Worm (Caenorhabditis elegans) whole organism, L2 larva: Measurements from ENCODE around the gene gst-38.
A peak's percentile ranks its signal among the peaks of the same experiment; 100 is the strongest.

Experiments used
- C34F6.9 ChIP-seq: fragments of 150-350 bp; optimal IDR thresholded peaks from 2 replicates; lab custom pipeline; 2014; ENCODE audit warnings: missing biosample characterization, missing genetic modification characterization
- F13H6.1 ChIP-seq: sonication (generic microtip); optimal IDR thresholded peaks from 2 replicates; lab custom pipeline; 2016; ENCODE audit warnings: missing genetic modification characterization, missing compliant biosample characterization
- R02D3.7 ChIP-seq: fragments of 150-350 bp; optimal IDR thresholded peaks from 2 replicates; lab custom pipeline; 2014; ENCODE audit warnings: missing biosample characterization, missing genetic modification characterization
- Y55F3AM.14 ChIP-seq: fragments of 200-800 bp; sonication (Bioruptor generic); optimal IDR thresholded peaks from 2 replicates; lab custom pipeline; 2018; ENCODE audit warnings: mild to moderate bottlenecking, missing genetic modification characterization, missing compliant biosample characterization
- alr-1 ChIP-seq: fragments of 150-350 bp; optimal IDR thresholded peaks from 2 replicates; lab custom pipeline; 2014; ENCODE audit warnings: missing biosample characterization, missing genetic modification characterization
- aly-2 ChIP-seq: fragments of 150-350 bp; optimal IDR thresholded peaks from 2 replicates; lab custom pipeline; 2014; ENCODE audit warnings: missing biosample characterization, missing genetic modification characterization
- blmp-1 ChIP-seq: sonication (generic microtip); optimal IDR thresholded peaks from 2 replicates; lab custom pipeline; 2017; ENCODE audit warnings: missing genetic modification characterization, mild to moderate bottlenecking, missing compliant biosample characterization, antibody characterized with exemption, moderate library complexity; ENCODE audit not compliant: insufficient read depth
- crh-2 ChIP-seq: sonication (generic microtip); optimal IDR thresholded peaks from 2 replicates; lab custom pipeline; 2017; ENCODE audit warnings: missing biosample characterization, missing genetic modification characterization
- dmd-4 ChIP-seq: sonication (generic microtip); optimal IDR thresholded peaks from 2 replicates; lab custom pipeline; 2017; ENCODE audit warnings: missing biosample characterization, missing genetic modification characterization
- egl-27 ChIP-seq: sonication (generic microtip); optimal IDR thresholded peaks from 3 replicates; lab custom pipeline; 2017; ENCODE audit warnings: missing biosample characterization, missing genetic modification reagents, missing genetic modification characterization
- elt-3 ChIP-seq: sonication (generic microtip); optimal IDR thresholded peaks from 2 replicates; lab custom pipeline; 2017; ENCODE audit warnings: missing biosample characterization, missing genetic modification characterization
- fos-1 ChIP-seq: fragments of 150-350 bp; optimal IDR thresholded peaks from 2 replicates; lab custom pipeline; 2014; ENCODE audit warnings: missing biosample characterization, missing genetic modification characterization
- gmeb-1 ChIP-seq: fragments of 150-350 bp; optimal IDR thresholded peaks from 2 replicates; lab custom pipeline; 2014; ENCODE audit warnings: missing biosample characterization, missing genetic modification characterization
- lin-11 ChIP-seq: fragments of 150-350 bp; sonication (generic microtip); optimal IDR thresholded peaks from 2 replicates; lab custom pipeline; 2014; ENCODE audit warnings: missing biosample characterization, missing genetic modification characterization, inconsistent platforms, mixed read lengths
- lin-13 ChIP-seq: fragments of 150-350 bp; optimal IDR thresholded peaks from 2 replicates; lab custom pipeline; 2014; ENCODE audit warnings: missing biosample characterization, missing genetic modification reagents, missing genetic modification characterization
- lsy-2 ChIP-seq, 2 experiments: fragments of 150-350 bp in 1 of 2; sonication (generic microtip) in 1 of 2; optimal IDR thresholded peaks; 2 replicates each; lab custom pipeline; 2014 to 2017; ENCODE audit warnings: missing biosample characterization in 2 of 2, missing genetic modification characterization in 2 of 2
- mbf-1 ChIP-seq: sonication (generic microtip); optimal IDR thresholded peaks from 2 replicates; lab custom pipeline; 2017; ENCODE audit warnings: missing biosample characterization, missing genetic modification characterization
- nhr-10 ChIP-seq: sonication (generic microtip); optimal IDR thresholded peaks from 2 replicates; lab custom pipeline; 2017; ENCODE audit warnings: missing biosample characterization, missing genetic modification characterization
- nhr-12 ChIP-seq: fragments of 150-350 bp; optimal IDR thresholded peaks from 2 replicates; lab custom pipeline; 2014; ENCODE audit warnings: missing biosample characterization, missing genetic modification characterization
- nhr-129 ChIP-seq: fragments of 150-350 bp; optimal IDR thresholded peaks from 2 replicates; lab custom pipeline; 2014; ENCODE audit warnings: missing biosample characterization, missing genetic modification characterization
- nhr-25 ChIP-seq: fragments of 150-350 bp; sonication (generic microtip); optimal IDR thresholded peaks from 3 replicates; lab custom pipeline; 2014; ENCODE audit warnings: missing biosample characterization, missing genetic modification characterization
- nhr-77 ChIP-seq: fragments of 150-350 bp; optimal IDR thresholded peaks from 2 replicates; lab custom pipeline; 2014; ENCODE audit warnings: missing biosample characterization, missing genetic modification characterization
- peb-1 ChIP-seq: fragments of 150-350 bp; optimal IDR thresholded peaks from 2 replicates; lab custom pipeline; 2014; ENCODE audit warnings: missing biosample characterization, missing genetic modification characterization
- sma-3 ChIP-seq: sonication (generic microtip); optimal IDR thresholded peaks from 2 replicates; lab custom pipeline; 2016; ENCODE audit warnings: missing genetic modification reagents, missing genetic modification characterization, missing compliant biosample characterization
- sma-9 ChIP-seq, 2 experiments: fragments of 150-350 bp in 1 of 2; sonication (generic microtip) in 1 of 2; optimal IDR thresholded peaks; 2 replicates each; lab custom pipeline; 2014 to 2016; ENCODE audit warnings: missing genetic modification characterization in 2 of 2, mild to moderate bottlenecking in 1 of 2, missing biosample characterization in 1 of 2, missing compliant biosample characterization in 1 of 2, missing genetic modification reagents in 1 of 2, moderate library complexity in 1 of 2
- unc-39 ChIP-seq: fragments of 150-350 bp; optimal IDR thresholded peaks from 2 replicates; lab custom pipeline; 2014; ENCODE audit warnings: missing biosample characterization, missing genetic modification characterization
- unc-55 ChIP-seq: fragments of 150-350 bp; sonication (generic microtip); optimal IDR thresholded peaks from 3 replicates; lab custom pipeline; 2014; ENCODE audit warnings: missing biosample characterization, missing genetic modification reagents, missing genetic modification characterization
- unc-62 ChIP-seq: fragments of 150-350 bp; optimal IDR thresholded peaks from 2 replicates; lab custom pipeline; 2014; ENCODE audit warnings: missing biosample characterization, missing genetic modification reagents, missing genetic modification characterization
- zag-1 ChIP-seq: fragments of 150-350 bp; optimal IDR thresholded peaks from 2 replicates; lab custom pipeline; 2014; ENCODE audit warnings: missing biosample characterization, missing genetic modification characterization
- ztf-11 ChIP-seq: sonication (generic microtip); optimal IDR thresholded peaks from 2 replicates; lab custom pipeline; 2017; ENCODE audit warnings: missing biosample characterization, missing genetic modification characterization
- ztf-4 ChIP-seq: fragments of 150-350 bp; optimal IDR thresholded peaks from 2 replicates; lab custom pipeline; 2014; ENCODE audit warnings: missing biosample characterization, missing genetic modification characterization

Gene gst-38

ce11 chrV:15873762-15874161 is 42.1 kb downstream of the gst-38 start (continued):
- TF ChIP-seq peb-1 (tag; lab: Kevin White, UChicago) = no peak
- TF ChIP-seq nhr-10 (tag; lab: Kevin White, UChicago) = no peak
- no peak for TF ChIP-seq elt-3
- peak; percentile 37 for TF ChIP-seq egl-27 (tag; lab: Kevin White, UChicago)
- peak; percentile 85 for TF ChIP-seq sma-9 (GFP tag; optimal IDR thresholded peaks at IDR 0.05; lab: Kevin White, UChicago)
- TF ChIP-seq sma-9 (tag; optimal IDR thresholded peaks at IDR 0.05; lab: Kevin White, UChicago) = no peak
- TF ChIP-seq R02D3.7 (tag; lab: Kevin White, UChicago) = no peak
- no peak for TF ChIP-seq alr-1 (tag; lab: Kevin White, UChicago)
- TF ChIP-seq unc-39 = no peak
- peak in 1 of 2 experiments; percentile 51 for TF ChIP-seq lsy-2 (tag; optimal IDR thresholded peaks at IDR 0.05; lab: Kevin White, UChicago)
- TF ChIP-seq Y55F3AM.14 (GFP tag; lab: Kevin White, UChicago) = peak; percentile 90
- no peak for TF ChIP-seq dmd-4
- no peak for TF ChIP-seq nhr-77 (tag; lab: Kevin White, UChicago)
- TF ChIP-seq fos-1 = peak; percentile 65
- no peak for TF ChIP-seq mbf-1 (tag; lab: Kevin White, UChicago)
- TF ChIP-seq zag-1 (tag; lab: Kevin White, UChicago) = no peak
- TF ChIP-seq C34F6.9 (tag; lab: Kevin White, UChicago) = peak; percentile 46

- TF ChIP-seq lin-11 (tag; lab: Kevin White, UChicago) (no peak), aly-2 (tag; lab: Kevin White, UChicago) (no peak), sma-3 (GFP tag; lab: Kevin White, UChicago) (no peak)
Measured at ce11 chrV:15872273-15872672, 43.6 kb downstream of the gst-38 start, which contains the start of gene str-56. Gene str-56, plus strand, starts transcription at chrV:15872573.

ce11 chrV:15870356-15870755 is 45.5 kb downstream of the gst-38 start, which contains the start of gene str-57:
Gene str-57, plus strand, starts transcription at chrV:15870656.
- no peak for TF ChIP-seq ztf-4 (tag; lab: Kevin White, UChicago)
- TF ChIP-seq nhr-25 (tag; lab: Kevin White, UChicago) = no peak
- no peak for TF ChIP-seq ztf-11
- TF ChIP-seq lin-11 (tag; lab: Kevin White, UChicago) = no peak
- no peak for TF ChIP-seq aly-2 (tag; lab: Kevin White, UChicago)
- TF ChIP-seq sma-9 (GFP tag; optimal IDR thresholded peaks at IDR 0.05; lab: Kevin White, UChicago) = no peak
- no peak for TF ChIP-seq sma-9 (tag; optimal IDR thresholded peaks at IDR 0.05; lab: Kevin White, UChicago)
- TF ChIP-seq egl-27 (tag; lab: Kevin White, UChicago) = no peak
- no peak for TF ChIP-seq elt-3
- TF ChIP-seq unc-55 = no peak
- TF ChIP-seq crh-2 (tag; lab: Kevin White, UChicago) = no peak
- TF ChIP-seq zag-1 (tag; lab: Kevin White, UChicago) = no peak
- no peak for TF ChIP-seq lin-13
- TF ChIP-seq unc-39 = no peak
- TF ChIP-seq nhr-10 (tag; lab: Kevin White, UChicago) = no peak

ce11 chrV:15867373-15867772 is 48.5 kb downstream of the gst-38 start, which contains the start of gene fbxa-197:
Gene fbxa-197, plus strand, starts transcription at chrV:15867673.
- TF ChIP-seq aly-2 (tag; lab: Kevin White, UChicago) = no peak
- TF ChIP-seq zag-1 (tag; lab: Kevin White, UChicago) = no peak

- TF ChIP-seq unc-62 = no peak
- no peak for TF ChIP-seq lin-11 (tag; lab: Kevin White, UChicago)
- TF ChIP-seq nhr-129 (tag; lab: Kevin White, UChicago) = no peak
- TF ChIP-seq mbf-1 (tag; lab: Kevin White, UChicago) = no peak
- TF ChIP-seq blmp-1 (tag; lab: Kevin White, UChicago) = no peak
- no peak for TF ChIP-seq egl-27 (tag; lab: Kevin White, UChicago)
- no peak for TF ChIP-seq lsy-2 (tag; optimal IDR thresholded peaks at IDR 0.05; lab: Kevin White, UChicago)
- no peak for TF ChIP-seq gmeb-1 (tag; lab: Kevin White, UChicago)
- no peak for TF ChIP-seq nhr-12 (tag; lab: Kevin White, UChicago)
- no peak for TF ChIP-seq nhr-77 (tag; lab: Kevin White, UChicago)
- TF ChIP-seq F13H6.1 = no peak
Measured at ce11 chrV:15865839-15866238, 50.0 kb downstream of the gst-38 start, which contains the start of gene srh-293. Gene srh-293, plus strand, starts transcription at chrV:15866139.
